Fruit fly (Drosophila melanogaster): ENCODE measurements around the gene pcx.

pcx gene

dm6 chrX:2249763-2250162 lies 24.7 kb downstream of the pcx start, which contains the start of gene crn (continued):
- TF ChIP-seq mld (GFP tag; IDR thresholded peaks at IDR 0.05; ENCODE audit: partially characterized antibody) = peak; percentile 55; the same call in 2 of the 3 replicates
- no peak for TF ChIP-seq Hr39 (optimal IDR thresholded peaks at IDR 0.05)
- TF ChIP-seq Bgb (GFP tag; IDR thresholded peaks at IDR 0.05; ENCODE audit: partially characterized antibody) = peak; percentile 58
- TF ChIP-seq chif (GFP tag; optimal IDR thresholded peaks at IDR 0.05) = no peak
- peak; percentile 59; the same call in 2 of the 3 replicates for TF ChIP-seq CG16813 (GFP tag; IDR thresholded peaks at IDR 0.05; ENCODE audit: partially characterized antibody)
- TF ChIP-seq cato (GFP tag; optimal IDR thresholded peaks at IDR 0.05; ENCODE audit: borderline replicate concordance) = no peak
- TF ChIP-seq tup (GFP tag; optimal IDR thresholded peaks at IDR 0.05) = no peak
- TF ChIP-seq CG18011 (GFP tag; optimal IDR thresholded peaks at IDR 0.05) = no peak
- TF ChIP-seq CG7839 (tag; optimal IDR thresholded peaks at IDR 0.05) = no peak
- TF ChIP-seq bbx (GFP tag; IDR thresholded peaks at IDR 0.05; ENCODE audit: partially characterized antibody) = peak; percentile 68
- TF ChIP-seq tll (GFP tag; optimal IDR thresholded peaks at IDR 0.05) = no peak

dm6 chrX:2251688-2252087 lies 26.6 kb downstream of the pcx start, which contains the start of gene CG3191:
TSS of gene CG3191 (minus strand) at chrX:2251993.
- TF ChIP-seq tna (GFP tag; IDR thresholded peaks at IDR 0.05; ENCODE audit: partially characterized antibody) (peak; percentile 41; the same call in 1 of the 2 replicates), Scr (GFP tag; IDR thresholded peaks at IDR 0.05; ENCODE audit: partially characterized antibody) (peak; percentile 48), Dll (GFP tag; IDR thresholded peaks at IDR 0.05; ENCODE audit: partially characterized antibody) (0 out of 4 replicates have a peak, but pooled peaks have one; percentile 34), Dref (GFP tag; IDR thresholded peaks at IDR 0.05) (peak; percentile 64), CG14860 (GFP tag; IDR thresholded peaks at IDR 0.05; ENCODE audit: partially characterized antibody) (0 out of 3 replicates have a peak, but pooled peaks have one; percentile 48), BEAF-32 (GFP tag; optimal IDR thresholded peaks at IDR 0.05) (peak; percentile 31), CG2116 (GFP tag; optimal IDR thresholded peaks at IDR 0.05) (peak; percentile 82), CG13287 (GFP tag; IDR thresholded peaks at IDR 0.05; ENCODE audit: partially characterized antibody) (peak; percentile 40), Opbp (GFP tag; IDR thresholded peaks at IDR 0.05; ENCODE audit: partially characterized antibody) (peak; percentile 51; the same call in 1 of the 3 replicates), Dp (GFP tag; optimal IDR thresholded peaks at IDR 0.05) (peak; percentile 40), vnd (GFP tag; IDR thresholded peaks at IDR 0.05; ENCODE audit: partially characterized antibody) (peak; percentile 50; the same call in 2 of the 3 replicates), amos (GFP tag; IDR thresholded peaks at IDR 0.05; ENCODE audit: partially characterized antibody) (peak; percentile 29; the same call in 1 of the 2 replicates), CG1832 (GFP tag; optimal IDR thresholded peaks at IDR 0.05) (peak; percentile 44), CG16813 (GFP tag; IDR thresholded peaks at IDR 0.05; ENCODE audit: partially characterized antibody) (0 out of 3 replicates have a peak, but pooled peaks have one; percentile 40), hb (GFP tag; IDR thresholded peaks at IDR 0.05; ENCODE audit: partially characterized antibody) (0 out of 3 replicates have a peak, but pooled peaks have one; percentile 35), Med (GFP tag) (peak; percentile 46), gce (GFP tag; IDR thresholded peaks at IDR 0.05) (no peak), E2f2 (GFP tag; IDR thresholded peaks at IDR 0.05) (peak; percentile 61), Doc2 (GFP tag; IDR thresholded peaks at IDR 0.05) (no peak), MBD-R2 (GFP tag; IDR thresholded peaks at IDR 0.05) (0 out of 2 replicates have a peak, but pooled peaks have one; percentile 2), Ravus (GFP tag; IDR thresholded peaks at IDR 0.05) (no peak), nom (GFP tag; optimal IDR thresholded peaks at IDR 0.05) (no peak), sna (GFP tag; IDR thresholded peaks at IDR 0.05; ENCODE audit: partially characterized antibody) (0 out of 2 replicates have a peak, but pooled peaks have one; percentile 37), TFAM (GFP tag; optimal IDR thresholded peaks at IDR 0.05) (no peak)
